Worm (Caenorhabditis elegans) whole organism, L4 larva: ENCODE measurements around the gene sec-16A.1.

Source experiments
- T20F7.1 ChIP-seq: fragments of 200-800 bp; sonication (Bioruptor generic); optimal IDR thresholded peaks from 2 replicates; lab custom pipeline; 2018; ENCODE audit warnings: mild to moderate bottlenecking, missing genetic modification characterization, missing compliant biosample characterization
- dmd-6 ChIP-seq: fragments of 200-800 bp; sonication (Bioruptor generic); IDR thresholded peaks from 2 replicates; pipeline ENCODE4 v1.3.6; 2022; ENCODE audit warnings: missing genetic modification reagents, missing genetic modification characterization, missing compliant biosample characterization
- nhr-6 ChIP-seq: fragments of 150-350 bp; optimal IDR thresholded peaks from 2 replicates; lab custom pipeline; 2014; ENCODE audit warnings: missing biosample characterization, missing genetic modification characterization
- pqm-1 ChIP-seq: sonication (generic microtip); optimal IDR thresholded peaks from 2 replicates; lab custom pipeline; 2017; ENCODE audit warnings: missing biosample characterization, missing genetic modification characterization
- spr-3 ChIP-seq: fragments of 200-800 bp; sonication (Bioruptor generic); optimal IDR thresholded peaks from 2 replicates; lab custom pipeline; 2018; ENCODE audit warnings: mild to moderate bottlenecking, missing genetic modification characterization, missing compliant biosample characterization
- tag-97 ChIP-seq: fragments of 200-800 bp; sonication (Bioruptor generic); IDR thresholded peaks from 2 replicates; pipeline ENCODE4 v1.3.6; 2022; ENCODE audit warnings: missing genetic modification characterization, missing compliant biosample characterization
- unc-130 ChIP-seq: sonication (generic microtip); optimal IDR thresholded peaks from 2 replicates; lab custom pipeline; 2016; ENCODE audit warnings: missing genetic modification reagents, missing genetic modification characterization, missing compliant biosample characterization

- TF ChIP-seq dmd-6 (GFP tag; lab: Robert Waterston, UW) = no peak
- no peak for TF ChIP-seq unc-130 (GFP tag; lab: Kevin White, UChicago)
- no peak for TF ChIP-seq spr-3 (GFP tag; lab: Kevin White, UChicago)
- TF ChIP-seq tag-97 = no peak
- no peak for TF ChIP-seq pqm-1 (tag; lab: Kevin White, UChicago)
- no peak for TF ChIP-seq T20F7.1
- TF ChIP-seq nhr-6 (tag; lab: Kevin White, UChicago) = no peak
These were observed 45.5 kb upstream of the sec-16A.1 start for ce11 chrIII:9080127-9080526.
